Worm (Caenorhabditis elegans) whole organism, L3 larva: ENCODE measurements around the gene dsl-3.

ENCODE experiments used
- R02D3.7 ChIP-seq: fragments of 150-350 bp; optimal IDR thresholded peaks from 2 replicates; lab custom pipeline; 2014; ENCODE audit warnings: missing biosample characterization, missing genetic modification characterization
- daf-12 ChIP-seq: fragments of 150-350 bp; optimal IDR thresholded peaks from 2 replicates; lab custom pipeline; 2014; ENCODE audit warnings: missing biosample characterization, missing genetic modification reagents, missing genetic modification characterization
- elt-1 ChIP-seq: fragments of 150-350 bp; optimal IDR thresholded peaks from 2 replicates; lab custom pipeline; 2014; ENCODE audit warnings: missing biosample characterization, missing genetic modification characterization
- elt-2 ChIP-seq: sonication (generic microtip); optimal IDR thresholded peaks from 2 replicates; lab custom pipeline; 2016; ENCODE audit warnings: missing genetic modification reagents, mild to moderate bottlenecking, missing genetic modification characterization, missing compliant biosample characterization
- nhr-11 ChIP-seq: fragments of 150-350 bp; optimal IDR thresholded peaks from 2 replicates; lab custom pipeline; 2014; ENCODE audit warnings: missing biosample characterization, missing genetic modification characterization
- nhr-12 ChIP-seq: fragments of 150-350 bp; optimal IDR thresholded peaks from 2 replicates; lab custom pipeline; 2014; ENCODE audit warnings: missing biosample characterization, missing genetic modification characterization
- nhr-237 ChIP-seq: fragments of 150-350 bp; optimal IDR thresholded peaks from 2 replicates; lab custom pipeline; 2014; ENCODE audit warnings: missing biosample characterization, missing genetic modification characterization
- unc-39 ChIP-seq: sonication (generic microtip); optimal IDR thresholded peaks from 4 replicates; lab custom pipeline; 2017; ENCODE audit warnings: missing biosample characterization, missing genetic modification characterization
- ztf-4 ChIP-seq: fragments of 150-350 bp; optimal IDR thresholded peaks from 2 replicates; lab custom pipeline; 2014; ENCODE audit warnings: missing biosample characterization, missing genetic modification characterization

DNA sequence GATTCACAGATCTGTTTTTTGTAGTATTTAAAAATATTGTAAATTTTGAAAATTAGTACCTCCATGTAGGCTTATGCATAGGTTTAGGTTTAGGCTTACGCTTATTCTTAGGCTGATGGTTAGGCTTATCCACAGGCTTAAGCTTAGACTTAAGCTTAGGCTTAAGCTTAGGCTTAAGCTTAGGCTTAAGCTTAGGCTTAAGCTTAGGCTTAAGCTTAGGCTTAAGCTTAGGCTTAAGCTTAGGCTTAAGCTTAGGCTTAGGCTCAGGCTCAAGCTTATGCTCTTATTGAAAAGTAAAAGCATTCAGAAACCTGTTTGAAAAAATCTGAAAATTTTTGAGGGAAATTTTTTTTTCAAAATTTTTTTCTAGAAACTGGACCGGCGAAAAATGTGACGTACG is 22.5 kb downstream of the dsl-3 start:
- no peak for TF ChIP-seq daf-12
- TF ChIP-seq unc-39 (tag; lab: Kevin White, UChicago), result no peak
- TF ChIP-seq elt-1 (tag; lab: Kevin White, UChicago), result no peak
- no peak for TF ChIP-seq nhr-11
- TF ChIP-seq nhr-237 (tag; lab: Kevin White, UChicago), result no peak
- no peak for TF ChIP-seq nhr-12
- TF ChIP-seq R02D3.7 (tag; lab: Kevin White, UChicago), result no peak
- no peak for TF ChIP-seq elt-2
- no peak for TF ChIP-seq ztf-4 (tag; lab: Kevin White, UChicago)
